Comparison of ENCODE assay signal across 4 worm cellular contexts in the genomic region with DNA sequence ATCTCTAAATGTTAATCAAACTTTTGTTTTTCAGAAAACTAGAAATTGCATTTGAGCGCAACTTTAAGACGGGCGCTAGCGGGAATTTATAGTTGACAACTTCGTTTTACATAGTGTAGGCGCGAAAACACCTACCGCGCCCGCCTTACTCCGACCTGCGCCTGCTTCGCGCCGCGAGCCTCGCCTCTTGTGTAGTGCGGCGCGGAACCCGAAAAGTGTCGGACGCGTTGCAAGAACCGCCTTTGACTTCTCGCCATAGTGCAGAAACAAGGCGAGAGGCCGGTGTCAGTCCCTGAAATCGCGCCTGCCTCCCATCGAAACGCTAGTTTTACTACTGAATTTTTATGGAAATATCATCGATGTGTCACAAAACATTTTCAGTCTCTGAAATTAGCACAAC.
TF ChIP-seq lines count a peak whose summit lies in the region.

No protein-coding gene starts in this region.

TF ChIP-seq in whole organism, L1 larva, 84 proteins besides CTCF, POLR2A, EP300 and RAD21:
- TF ChIP-seq snpc-4 (tag; optimal IDR thresholded peaks at IDR 0.05; lab: Kevin White, UChicago) (peak; percentile 53), efl-1 (optimal IDR thresholded peaks at IDR 0.05; lab: Kevin White, UChicago) (no peak), efl-1 (GFP tag; optimal IDR thresholded peaks at IDR 0.05 in 1 of 2; lab: Kevin White, UChicago) (no peak), nhr-85 (tag; lab: Kevin White, UChicago) (peak; percentile 41)

TF ChIP-seq in whole organism, L2 larva, 48 proteins besides CTCF, POLR2A, EP300 and RAD21:
- TF ChIP-seq nhr-6 (tag; optimal IDR thresholded peaks at IDR 0.05; lab: Kevin White, UChicago) (no peak), snpc-4 (tag; optimal IDR thresholded peaks at IDR 0.05; lab: Kevin White, UChicago) (peak; percentile 61)
TF ChIP-seq in whole organism, L2 larva: peak in this region for 1.

TF ChIP-seq in whole organism, L4 larva, 104 proteins besides CTCF, POLR2A, EP300 and RAD21:
- TF ChIP-seq ztf-11 (tag; optimal IDR thresholded peaks at IDR 0.05; lab: Kevin White, UChicago) (no peak), ZK337.2 (GFP tag; IDR thresholded peaks at IDR 0.05; lab: Robert Waterston, UW) (no peak), Y105C5A.15 (GFP tag; IDR thresholded peaks at IDR 0.05; lab: Robert Waterston, UW) (no peak), nhr-77 (tag; optimal IDR thresholded peaks at IDR 0.05; lab: Kevin White, UChicago) (no peak), Y48G9A.11 (GFP tag; IDR thresholded peaks at IDR 0.05; lab: Robert Waterston, UW) (no peak), mxl-2 (GFP tag; conservative IDR thresholded peaks at IDR 0.05; lab: Robert Waterston, UW) (no peak), madf-5 (GFP tag; IDR thresholded peaks at IDR 0.05; lab: Robert Waterston, UW) (no peak), dmd-9 (GFP tag; IDR thresholded peaks at IDR 0.05; lab: Robert Waterston, UW) (no peak), lir-3 (tag; optimal IDR thresholded peaks at IDR 0.05; lab: Kevin White, UChicago) (no peak), aha-1 (tag; lab: Kevin White, UChicago) (peak; percentile 61), egl-43 (GFP tag; IDR thresholded peaks at IDR 0.05; lab: Robert Waterston, UW) (0 out of 2 replicates have a peak, but pooled peaks have one; percentile 35), F44E2.7 (GFP tag; IDR thresholded peaks at IDR 0.05; lab: Robert Waterston, UW) (no peak), lin-1 (GFP tag; IDR thresholded peaks at IDR 0.05; lab: Robert Waterston, UW) (no peak), set-16 (GFP tag; IDR thresholded peaks at IDR 0.05; lab: Robert Waterston, UW) (peak; percentile 82), dmd-8 (GFP tag; IDR thresholded peaks at IDR 0.05; lab: Robert Waterston, UW) (no peak), nhr-28 (tag; optimal IDR thresholded peaks at IDR 0.05; lab: Kevin White, UChicago) (no peak), ctbp-1 (GFP tag; IDR thresholded peaks at IDR 0.05; lab: Robert Waterston, UW) (no peak), zip-11 (GFP tag; IDR thresholded peaks at IDR 0.05; lab: Robert Waterston, UW) (no peak)

TF ChIP-seq in whole organism, young adult, 124 proteins besides CTCF, POLR2A, EP300 and RAD21:
- no peak for TF ChIP-seq sptf-2 (GFP tag; optimal IDR thresholded peaks at IDR 0.05; lab: Kevin White, UChicago)
- TF ChIP-seq hmg-1.2 (GFP tag; IDR thresholded peaks at IDR 0.05; lab: Robert Waterston, UW) = peak; percentile 17; the same call in 1 of the 2 replicates
- TF ChIP-seq dpff-1 (tag; optimal IDR thresholded peaks at IDR 0.05; lab: Kevin White, UChicago) = no peak
- TF ChIP-seq egrh-3 (GFP tag; IDR thresholded peaks at IDR 0.05; lab: Robert Waterston, UW) = peak; percentile 31; the same call in 1 of the 2 replicates
- TF ChIP-seq snpc-1.1 (tag; optimal IDR thresholded peaks at IDR 0.05; lab: Kevin White, UChicago; ENCODE audit: insufficient read depth) = peak; percentile 67
- TF ChIP-seq snpc-4 (GFP tag; optimal IDR thresholded peaks at IDR 0.05; lab: Kevin White, UChicago) = peak; percentile 21
- TF ChIP-seq snpc-4 (tag; optimal IDR thresholded peaks at IDR 0.05; lab: Kevin White, UChicago) = peak in 3 of 4 experiments; percentile 28 to 90 (median 84)
- TF ChIP-seq rpc-1 (optimal IDR thresholded peaks at IDR 0.05; lab: Kevin White, UChicago) = no peak
- peak; percentile 8 for TF ChIP-seq rpc-1 (tag; optimal IDR thresholded peaks at IDR 0.05; lab: Kevin White, UChicago)
- no peak for TF ChIP-seq sea-2 (GFP tag; IDR thresholded peaks at IDR 0.05; lab: Robert Waterston, UW)
- no peak for TF ChIP-seq Y53F4B.3 (GFP tag; IDR thresholded peaks at IDR 0.05; lab: Robert Waterston, UW)
- TF ChIP-seq nhr-120 (GFP tag; IDR thresholded peaks at IDR 0.05; lab: Robert Waterston, UW) = no peak
- TF ChIP-seq zfh-2 (GFP tag; conservative IDR thresholded peaks at IDR 0.05; lab: Robert Waterston, UW) = peak; percentile 86
